Worm (Caenorhabditis elegans): ENCODE data around the gene Y48B6A.5.

DNA sequence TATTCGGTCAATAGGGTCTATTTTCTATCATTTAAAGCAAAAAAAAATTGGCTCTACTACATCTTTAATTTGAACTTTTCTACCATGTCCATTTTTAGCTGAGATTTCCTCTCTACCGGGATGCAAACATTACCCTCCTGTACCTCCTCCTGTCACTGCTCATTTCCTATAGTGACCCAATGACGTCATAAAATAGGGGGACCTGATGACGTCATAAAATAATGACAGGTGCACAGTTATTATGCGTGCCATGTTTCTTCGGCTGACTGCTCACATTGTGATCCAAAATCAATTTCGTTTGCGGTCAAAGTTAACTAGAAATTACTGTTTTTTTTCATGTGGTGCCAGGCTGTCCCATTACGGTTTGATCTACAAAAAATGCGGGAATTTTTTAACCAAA, 11.9 kb upstream of the Y48B6A.5 start:
- TF ChIP-seq ceh-43 (GFP tag; optimal IDR thresholded peaks at IDR 0.05): no peak
- TF ChIP-seq ham-2 (GFP tag; optimal IDR thresholded peaks at IDR 0.05): no peak
- no peak for TF ChIP-seq pha-4 (tag; optimal IDR thresholded peaks at IDR 0.05)
- TF ChIP-seq nhr-28 (tag; optimal IDR thresholded peaks at IDR 0.05): no peak

Measured in whole organism, mixed stage, embryonic.